Worm (Caenorhabditis elegans) whole organism, L1 larva: ENCODE data around the gene H11E01.3.

ENCODE experiments used
- aha-1 ChIP-seq: fragments of 150-350 bp; optimal IDR thresholded peaks from 2 replicates; lab custom pipeline; 2014; ENCODE audit warnings: missing biosample characterization, missing genetic modification characterization
- ama-1 ChIP-seq: fragments of 150-350 bp; optimal IDR thresholded peaks from 2 replicates; lab custom pipeline; 2014
- ceh-82 ChIP-seq, 3 experiments: fragments of 150-350 bp in 1 of 3; sonication (generic microtip) in 2 of 3; optimal IDR thresholded peaks; 2 replicates each; lab custom pipeline; 2014 to 2017; ENCODE audit warnings: missing biosample characterization in 3 of 3, missing genetic modification characterization in 3 of 3
- dpl-1 ChIP-seq, 3 experiments: fragments of 150-350 bp in 2 of 3; sonication (generic microtip) in 1 of 3; optimal IDR thresholded peaks; 2 replicates each; lab custom pipeline; 2014 to 2017; ENCODE audit warnings: missing biosample characterization in 3 of 3, missing genetic modification characterization in 3 of 3, missing genetic modification reagents in 3 of 3
- grh-1 ChIP-seq: fragments of 200-800 bp; sonication (Bioruptor generic); IDR thresholded peaks from 2 replicates; pipeline ENCODE4 v1.3.6; 2022; ENCODE audit warnings: missing genetic modification reagents, missing genetic modification characterization, missing compliant biosample characterization
- nhr-19 ChIP-seq: fragments of 200-800 bp; sonication (Bioruptor generic); conservative IDR thresholded peaks from 2 replicates; pipeline ENCODE4 v1.3.6; 2022; ENCODE audit warnings: missing genetic modification characterization, missing compliant biosample characterization
- nhr-28 ChIP-seq: fragments of 150-350 bp; optimal IDR thresholded peaks from 2 replicates; lab custom pipeline; 2014; ENCODE audit warnings: missing biosample characterization, missing genetic modification characterization
- nhr-47 ChIP-seq: sonication (generic microtip); optimal IDR thresholded peaks from 2 replicates; lab custom pipeline; 2016; ENCODE audit warnings: mild to moderate bottlenecking, missing genetic modification characterization, moderate library complexity, missing compliant biosample characterization
- pax-3 ChIP-seq: fragments of 200-800 bp; sonication (Bioruptor generic); optimal IDR thresholded peaks from 2 replicates; lab custom pipeline; 2018; ENCODE audit warnings: mild to moderate bottlenecking, missing genetic modification characterization, moderate library complexity, missing compliant biosample characterization
- unc-30 ChIP-seq: sonication (generic microtip); optimal IDR thresholded peaks from 2 replicates; lab custom pipeline; 2017; ENCODE audit warnings: missing biosample characterization, missing genetic modification characterization
- zag-1 ChIP-seq: fragments of 150-350 bp; optimal IDR thresholded peaks from 2 replicates; lab custom pipeline; 2014; ENCODE audit warnings: missing biosample characterization, missing genetic modification characterization

DNA sequence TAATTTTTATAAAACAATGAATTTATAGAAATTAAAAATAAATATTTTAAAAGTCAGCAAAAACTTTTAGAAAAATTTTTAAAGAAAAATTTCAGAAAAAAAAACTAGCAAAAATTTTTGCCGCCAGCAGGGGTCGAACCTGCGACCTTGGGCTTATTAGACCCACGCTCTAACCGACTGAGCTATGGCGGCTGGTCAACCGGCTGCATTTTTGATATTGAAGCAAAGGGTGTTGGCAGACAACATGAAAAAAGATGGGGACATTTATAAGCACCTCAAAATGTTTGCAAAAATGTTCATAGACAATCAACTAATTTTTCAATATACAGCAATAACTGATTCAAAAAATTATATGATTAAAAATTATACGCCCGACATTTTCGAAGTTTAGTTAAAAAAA lies 14.7 kb upstream of the H11E01.3 start:
- no peak for TF ChIP-seq grh-1 (GFP tag; lab: Robert Waterston, UW)
- no peak for TF ChIP-seq nhr-28 (tag; lab: Kevin White, UChicago)
- no peak for TF ChIP-seq ama-1 (lab: Kevin White, UChicago)
- no peak for TF ChIP-seq dpl-1 (GFP tag; optimal IDR thresholded peaks at IDR 0.05; lab: Kevin White, UChicago)
- TF ChIP-seq nhr-19 (GFP tag; lab: Robert Waterston, UW): no peak
- TF ChIP-seq pax-3 (tag; lab: Kevin White, UChicago): no peak
- no peak for TF ChIP-seq zag-1 (tag; lab: Kevin White, UChicago)
- TF ChIP-seq nhr-47: no peak
- TF ChIP-seq ceh-82 (tag; optimal IDR thresholded peaks at IDR 0.05; lab: Kevin White, UChicago): no peak
- TF ChIP-seq aha-1 (tag; lab: Kevin White, UChicago): no peak
- TF ChIP-seq unc-30: no peak
